Fruit fly (Drosophila melanogaster): Measurements from ENCODE around the gene lush.

The lush gene

DNA sequence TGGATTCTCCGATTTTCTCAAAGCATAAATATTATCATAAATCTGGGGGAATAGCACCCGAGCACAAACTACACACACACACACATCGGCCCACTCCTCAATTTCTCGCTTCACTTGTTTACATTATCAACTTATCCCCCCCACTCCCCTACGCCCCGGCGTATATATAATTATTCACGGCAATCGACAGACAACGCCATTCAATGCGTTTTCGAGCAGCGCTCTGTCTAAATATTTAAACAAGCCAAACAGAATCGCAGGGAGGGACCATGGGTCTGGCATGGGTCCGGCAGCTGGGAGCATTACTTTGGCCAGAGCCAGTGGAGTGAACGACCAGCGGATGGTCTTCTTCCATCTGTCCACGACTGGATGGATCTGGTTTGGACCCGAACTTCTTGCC lies 30.2 kb downstream of the lush start (continued):
- TF ChIP-seq CG15696 (tag; optimal IDR thresholded peaks at IDR 0.05) (peak; percentile 42), CG34422 (GFP tag; IDR thresholded peaks at IDR 0.05) (no peak), Nf-YA (GFP tag; IDR thresholded peaks at IDR 0.05) (no peak), CG2712 (tag; optimal IDR thresholded peaks at IDR 0.05) (peak; percentile 38), crp (GFP tag; optimal IDR thresholded peaks at IDR 0.05) (no peak), da (GFP tag; optimal IDR thresholded peaks at IDR 0.05) (peak; percentile 2), Poxn (GFP tag; IDR thresholded peaks at IDR 0.05) (no peak), CrebB (tag; optimal IDR thresholded peaks at IDR 0.05) (peak; percentile 57), Deaf1 (tag; optimal IDR thresholded peaks at IDR 0.05) (peak; percentile 8), BtbVII (GFP tag; optimal IDR thresholded peaks at IDR 0.05) (peak; percentile 4), dimm (GFP tag; IDR thresholded peaks at IDR 0.05) (peak; percentile 36; the same call in 1 of the 2 replicates), knrl (GFP tag; IDR thresholded peaks at IDR 0.05; ENCODE audit: partially characterized antibody) (no peak), CG12299 (tag; optimal IDR thresholded peaks at IDR 0.05) (peak; percentile 16), Ptx1 (GFP tag; IDR thresholded peaks at IDR 0.05) (no peak), CG8944 (GFP tag; optimal IDR thresholded peaks at IDR 0.05) (no peak), twi (tag; optimal IDR thresholded peaks at IDR 0.05) (peak; percentile 60), kay (GFP tag; optimal IDR thresholded peaks at IDR 0.05) (no peak), btn (GFP tag; optimal IDR thresholded peaks at IDR 0.05) (peak; percentile 16), CG15601 (tag; optimal IDR thresholded peaks at IDR 0.05) (peak; percentile 74), hb (GFP tag; IDR thresholded peaks at IDR 0.05; ENCODE audit: partially characterized antibody) (no peak), ftz-f1 (GFP tag; optimal IDR thresholded peaks at IDR 0.05) (peak; percentile 10), wek (GFP tag; optimal IDR thresholded peaks at IDR 0.05) (peak; percentile 79), CG16863 (GFP tag; optimal IDR thresholded peaks at IDR 0.05) (peak; percentile 17), Six4 (GFP tag; optimal IDR thresholded peaks at IDR 0.05) (no peak), CG8359 (GFP tag; optimal IDR thresholded peaks at IDR 0.05; ENCODE audit: borderline replicate concordance) (peak; percentile 31), CG7357 (GFP tag; IDR thresholded peaks at IDR 0.05) (no peak), CG2875 (GFP tag; optimal IDR thresholded peaks at IDR 0.05) (peak; percentile 79), Fer1 (GFP tag; optimal IDR thresholded peaks at IDR 0.05) (peak; percentile 35), Fer2 (tag; optimal IDR thresholded peaks at IDR 0.05) (no peak), CG11247 (GFP tag; IDR thresholded peaks at IDR 0.05) (no peak), gsb-n (tag; optimal IDR thresholded peaks at IDR 0.05) (peak; percentile 77), Adf1 (GFP tag; IDR thresholded peaks at IDR 0.05) (no peak), dm (GFP tag; optimal IDR thresholded peaks at IDR 0.05) (no peak), D (optimal IDR thresholded peaks at IDR 0.05) (no peak), D (GFP tag; optimal IDR thresholded peaks at IDR 0.05) (peak; percentile 61), CG7745 (tag; optimal IDR thresholded peaks at IDR 0.05) (peak; percentile 63), Sox100B (GFP tag; optimal IDR thresholded peaks at IDR 0.05) (peak; percentile 47), CG16815 (GFP tag; optimal IDR thresholded peaks at IDR 0.05) (no peak), grau (tag; optimal IDR thresholded peaks at IDR 0.05) (peak; percentile 5), CG13123 (GFP tag; optimal IDR thresholded peaks at IDR 0.05) (no peak), pros (GFP tag; optimal IDR thresholded peaks at IDR 0.05) (no peak), Opbp (GFP tag; IDR thresholded peaks at IDR 0.05; ENCODE audit: partially characterized antibody) (no peak), Antp (GFP tag; optimal IDR thresholded peaks at IDR 0.05) (peak; percentile 13), kni (GFP tag; optimal IDR thresholded peaks at IDR 0.05) (peak; percentile 68), CG1647 (GFP tag; optimal IDR thresholded peaks at IDR 0.05) (peak; percentile 39), CG12744 (GFP tag; optimal IDR thresholded peaks at IDR 0.05) (no peak), dmrt99B (tag; optimal IDR thresholded peaks at IDR 0.05) (peak; percentile 49), CG6813 (GFP tag; optimal IDR thresholded peaks at IDR 0.05) (peak; percentile 62), Taf1 (GFP tag; IDR thresholded peaks at IDR 0.05) (no peak), CG12104 (GFP tag; optimal IDR thresholded peaks at IDR 0.05) (no peak), oc (tag; optimal IDR thresholded peaks at IDR 0.05) (peak; percentile 47)
